Worm (Caenorhabditis elegans): ENCODE data around the gene Y61A9LA.3.

- TF ChIP-seq zip-4 (GFP tag; optimal IDR thresholded peaks at IDR 0.05) (no peak), lir-3 (tag; optimal IDR thresholded peaks at IDR 0.05; ENCODE audit: poor library complexity) (no peak), ceh-8 (GFP tag; optimal IDR thresholded peaks at IDR 0.05) (no peak), fkh-10 (GFP tag; optimal IDR thresholded peaks at IDR 0.05) (no peak), efl-1 (optimal IDR thresholded peaks at IDR 0.05) (no peak), efl-1 (GFP tag; optimal IDR thresholded peaks at IDR 0.05 in 1 of 2) (no peak), blmp-1 (tag; optimal IDR thresholded peaks at IDR 0.05) (no peak), zag-1 (tag; optimal IDR thresholded peaks at IDR 0.05) (no peak), aly-2 (tag; optimal IDR thresholded peaks at IDR 0.05) (no peak), nhr-76 (tag; optimal IDR thresholded peaks at IDR 0.05) (no peak), ces-1 (GFP tag; optimal IDR thresholded peaks at IDR 0.05) (no peak), skn-1 (tag; optimal IDR thresholded peaks at IDR 0.05) (no peak)
Observed at ce11 chrV:4562493-4562892, 8.4 kb upstream of the Y61A9LA.3 start.
